Fruit fly (Drosophila melanogaster) whole organism, embryonic: ENCODE data around the gene CG42340.

ENCODE experiments used
- Bgb ChIP-seq: fragments of 200-800 bp; sonication (Bioruptor generic); IDR thresholded peaks from 2 replicates; pipeline ENCODE4 v1.3.6; 2022; ENCODE audit warnings: missing biosample characterization, missing genetic modification characterization; ENCODE audit not compliant: partially characterized antibody
- Blimp-1 ChIP-seq: fragments of 200-800 bp; sonication (Bioruptor generic); optimal IDR thresholded peaks from 3 replicates; lab custom pipeline; 2018; ENCODE audit warnings: missing biosample characterization, missing genetic modification characterization, mild to moderate bottlenecking, moderate library complexity, missing genetic modification reagents
- CG10431 ChIP-seq: fragments of 200-800 bp; sonication (Bioruptor generic); optimal IDR thresholded peaks from 3 replicates; lab custom pipeline; 2018; ENCODE audit warnings: missing biosample characterization, mild to moderate bottlenecking, missing genetic modification characterization
- CG10565 ChIP-seq: fragments of 200-800 bp; sonication (Bioruptor generic); optimal IDR thresholded peaks from 3 replicates; lab custom pipeline; 2016; ENCODE audit warnings: missing biosample characterization, mild to moderate bottlenecking, missing genetic modification characterization
- CG11723 ChIP-seq: fragments of 200-800 bp; sonication (Bioruptor generic); optimal IDR thresholded peaks from 2 replicates; lab custom pipeline; 2017; ENCODE audit warnings: missing biosample characterization, mild to moderate bottlenecking, missing genetic modification characterization
- CG15073 ChIP-seq: fragments of 200-800 bp; sonication (Bioruptor generic); optimal IDR thresholded peaks from 2 replicates; lab custom pipeline; 2016; ENCODE audit warnings: missing biosample characterization, missing genetic modification characterization
- CG1603 ChIP-seq: fragments of 200-800 bp; sonication (Bioruptor generic); optimal IDR thresholded peaks from 2 replicates; lab custom pipeline; 2019; ENCODE audit warnings: missing biosample characterization, mild to moderate bottlenecking, missing genetic modification characterization, moderate library complexity
- CG17385 ChIP-seq: fragments of 200-800 bp; sonication (Bioruptor generic); optimal IDR thresholded peaks from 3 replicates; lab custom pipeline; 2018; ENCODE audit warnings: missing biosample characterization, mild to moderate bottlenecking, missing genetic modification characterization
- CG17829 ChIP-seq: fragments of 200-800 bp; optimal IDR thresholded peaks from 2 replicates; lab custom pipeline; 2019; ENCODE audit warnings: missing biosample characterization, mild to moderate bottlenecking, missing genetic modification characterization, moderate library complexity
- CG17912 ChIP-seq: fragments of 200-800 bp; sonication (Bioruptor generic); optimal IDR thresholded peaks from 2 replicates; lab custom pipeline; 2018; ENCODE audit warnings: missing biosample characterization, mild to moderate bottlenecking, missing genetic modification characterization
- CG32767 ChIP-seq: fragments of 200-800 bp; sonication (Bioruptor generic); IDR thresholded peaks from 2 replicates; pipeline ENCODE4 v1.3.6; 2022; ENCODE audit warnings: missing biosample characterization, missing genetic modification characterization
- CG3281 ChIP-seq: fragments of 200-800 bp; sonication (Bioruptor generic); optimal IDR thresholded peaks from 3 replicates; lab custom pipeline; 2017; ENCODE audit warnings: missing biosample characterization, mild to moderate bottlenecking, missing genetic modification characterization
- CG3838 ChIP-seq: fragments of 200-800 bp; sonication (Bioruptor generic); optimal IDR thresholded peaks from 3 replicates; lab custom pipeline; 2016; ENCODE audit warnings: missing biosample characterization, missing genetic modification characterization
- CG3847 ChIP-seq: fragments of 200-800 bp; sonication (Bioruptor generic); IDR thresholded peaks from 2 replicates; pipeline ENCODE4 v1.3.6; 2022; ENCODE audit warnings: missing biosample characterization, missing genetic modification characterization
- CG4282 ChIP-seq: fragments of 200-800 bp; sonication (Bioruptor generic); optimal IDR thresholded peaks from 2 replicates; lab custom pipeline; 2016; ENCODE audit warnings: missing biosample characterization, missing genetic modification characterization
- CG4360 ChIP-seq: fragments of 200-800 bp; sonication (Bioruptor generic); IDR thresholded peaks from 2 replicates; pipeline ENCODE4 v1.3.6; 2022; ENCODE audit warnings: missing biosample characterization, missing genetic modification characterization
- CG5180 ChIP-seq: fragments of 200-800 bp; sonication (Bioruptor generic); optimal IDR thresholded peaks from 3 replicates; lab custom pipeline; 2017; ENCODE audit warnings: missing biosample characterization, missing genetic modification characterization, mild to moderate bottlenecking, moderate library complexity, missing genetic modification reagents
- CG5953 ChIP-seq: fragments of 200-800 bp; sonication (Bioruptor generic); IDR thresholded peaks from 2 replicates; pipeline ENCODE4 v1.3.6; 2022; ENCODE audit warnings: missing biosample characterization, missing genetic modification characterization
- CG6791 ChIP-seq: fragments of 200-800 bp; sonication (Bioruptor generic); IDR thresholded peaks from 3 replicates; pipeline ENCODE4 v1.3.6; 2022; ENCODE audit warnings: missing biosample characterization, missing genetic modification characterization; ENCODE audit not compliant: partially characterized antibody
- CG6813 ChIP-seq: fragments of 200-800 bp; sonication (Bioruptor generic); optimal IDR thresholded peaks from 2 replicates; lab custom pipeline; 2017; ENCODE audit warnings: missing biosample characterization, missing genetic modification characterization, mild to moderate bottlenecking, moderate library complexity, missing genetic modification reagents
- CG8359 ChIP-seq: fragments of 200-800 bp; sonication (Bioruptor generic); optimal IDR thresholded peaks from 2 replicates; lab custom pipeline; 2017; ENCODE audit warnings: missing biosample characterization, mild to moderate bottlenecking, missing genetic modification characterization, borderline replicate concordance
- CG9437 ChIP-seq: fragments of 200-800 bp; sonication (Bioruptor generic); optimal IDR thresholded peaks from 2 replicates; lab custom pipeline; 2018; ENCODE audit warnings: missing biosample characterization, mild to moderate bottlenecking, missing genetic modification characterization
- CG9797 ChIP-seq: fragments of 200-800 bp; sonication (Bioruptor generic); optimal IDR thresholded peaks from 3 replicates; lab custom pipeline; 2018; ENCODE audit warnings: missing biosample characterization, mild to moderate bottlenecking, missing genetic modification characterization
- Dfd ChIP-seq, 2 experiments: fragments of >200 bp; optimal IDR thresholded peaks; 2 replicates each; lab custom pipeline; 2017; ENCODE audit warnings: missing biosample characterization in 2 of 2, missing genetic modification characterization in 2 of 2
- Doc3 ChIP-seq: fragments of 200-800 bp; sonication (Bioruptor generic); IDR thresholded peaks from 3 replicates; pipeline ENCODE4 v1.3.6; 2022; ENCODE audit warnings: missing biosample characterization, missing genetic modification characterization; ENCODE audit not compliant: partially characterized antibody
- Fer1 ChIP-seq: fragments of 200-800 bp; sonication (Bioruptor generic); optimal IDR thresholded peaks from 2 replicates; lab custom pipeline; 2017; ENCODE audit warnings: missing biosample characterization, mild to moderate bottlenecking, missing genetic modification characterization
- Gsc ChIP-seq: fragments of 200-800 bp; sonication (Bioruptor generic); IDR thresholded peaks from 2 replicates; pipeline ENCODE4 v1.3.6; 2022; ENCODE audit warnings: missing biosample characterization, missing genetic modification characterization
- HLH3B ChIP-seq: fragments of 200-800 bp; sonication (Bioruptor generic); IDR thresholded peaks from 2 replicates; pipeline ENCODE4 v1.3.6; 2022; ENCODE audit warnings: missing biosample characterization, missing genetic modification characterization
- HLH54F ChIP-seq: fragments of 200-800 bp; sonication (Bioruptor generic); optimal IDR thresholded peaks from 3 replicates; lab custom pipeline; 2016; ENCODE audit warnings: missing biosample characterization, missing genetic modification characterization
- Hey ChIP-seq: fragments of 200-800 bp; sonication (Bioruptor generic); optimal IDR thresholded peaks from 3 replicates; lab custom pipeline; 2018; ENCODE audit warnings: missing biosample characterization, mild to moderate bottlenecking, missing genetic modification characterization
- Mes4 ChIP-seq: fragments of 200-800 bp; sonication (Bioruptor generic); optimal IDR thresholded peaks from 2 replicates; lab custom pipeline; 2016; ENCODE audit warnings: missing biosample characterization, missing genetic modification characterization
- Oaz ChIP-seq: fragments of 200-800 bp; sonication (Bioruptor generic); IDR thresholded peaks from 2 replicates; pipeline ENCODE4 v1.3.6; 2022; ENCODE audit warnings: missing biosample characterization, missing genetic modification characterization
- Ptx1 ChIP-seq: fragments of 200-800 bp; sonication (Bioruptor generic); IDR thresholded peaks from 2 replicates; pipeline ENCODE4 v1.3.6; 2022; ENCODE audit warnings: missing biosample characterization, missing genetic modification characterization
- Sox102F ChIP-seq: fragments of 200-800 bp; sonication (Bioruptor generic); optimal IDR thresholded peaks from 2 replicates; lab custom pipeline; 2018; ENCODE audit warnings: missing biosample characterization, mild to moderate bottlenecking, missing genetic modification characterization, moderate library complexity
- Taf1 ChIP-seq: fragments of 200-800 bp; sonication (Bioruptor generic); IDR thresholded peaks from 2 replicates; pipeline ENCODE4 v1.3.6; 2022; ENCODE audit warnings: missing biosample characterization, missing genetic modification characterization
- abd-A ChIP-seq: fragments of 200-800 bp; sonication (Bioruptor generic); optimal IDR thresholded peaks from 3 replicates; lab custom pipeline; 2019; ENCODE audit warnings: missing biosample characterization, mild to moderate bottlenecking, missing genetic modification characterization, moderate library complexity
- ash1 ChIP-seq: fragments of 200-800 bp; sonication (Bioruptor generic); optimal IDR thresholded peaks from 2 replicates; lab custom pipeline; 2018; ENCODE audit warnings: missing biosample characterization, mild to moderate bottlenecking, missing genetic modification characterization
- cato ChIP-seq: fragments of 200-800 bp; sonication (Bioruptor generic); optimal IDR thresholded peaks from 2 replicates; lab custom pipeline; 2016; ENCODE audit warnings: missing biosample characterization, missing genetic modification characterization, borderline replicate concordance
- chinmo ChIP-seq: fragments of 200-800 bp; sonication (Bioruptor generic); IDR thresholded peaks from 4 replicates; pipeline ENCODE4 v1.3.6; 2022; ENCODE audit warnings: missing biosample characterization, missing genetic modification characterization; ENCODE audit not compliant: partially characterized antibody
- chm ChIP-seq: fragments of 200-800 bp; sonication (Bioruptor generic); IDR thresholded peaks from 2 replicates; pipeline ENCODE4 v1.3.6; 2022; ENCODE audit warnings: missing biosample characterization, missing genetic modification characterization
- crc ChIP-seq: fragments of 200-800 bp; sonication (Bioruptor generic); optimal IDR thresholded peaks from 2 replicates; lab custom pipeline; 2016; ENCODE audit warnings: missing biosample characterization, missing genetic modification characterization
- croc ChIP-seq: fragments of 200-800 bp; sonication (Bioruptor generic); conservative IDR thresholded peaks from 3 replicates; pipeline ENCODE4 v1.3.6; 2022; ENCODE audit warnings: missing biosample characterization, missing genetic modification characterization
- dysf ChIP-seq: fragments of 200-800 bp; sonication (Bioruptor generic); IDR thresholded peaks from 3 replicates; pipeline ENCODE4 v1.3.6; 2022; ENCODE audit warnings: missing biosample characterization, missing genetic modification characterization
- gcm2 ChIP-seq: fragments of 200-800 bp; sonication (Bioruptor generic); optimal IDR thresholded peaks from 2 replicates; lab custom pipeline; 2016; ENCODE audit warnings: missing biosample characterization, missing genetic modification characterization
- jumu ChIP-seq: fragments of 200-800 bp; sonication (Bioruptor generic); optimal IDR thresholded peaks from 3 replicates; lab custom pipeline; 2016; ENCODE audit warnings: missing biosample characterization, missing genetic modification characterization
- maf-S ChIP-seq: fragments of 200-800 bp; sonication (Bioruptor generic); optimal IDR thresholded peaks from 2 replicates; lab custom pipeline; 2016; ENCODE audit warnings: missing biosample characterization, missing genetic modification characterization
- stwl ChIP-seq: fragments of 200-800 bp; sonication (Bioruptor generic); optimal IDR thresholded peaks from 3 replicates; lab custom pipeline; 2018; ENCODE audit warnings: missing biosample characterization, mild to moderate bottlenecking, missing genetic modification characterization, moderate library complexity
- tx ChIP-seq: fragments of 200-800 bp; sonication (Bioruptor generic); optimal IDR thresholded peaks from 2 replicates; lab custom pipeline; 2016; ENCODE audit warnings: missing biosample characterization, missing genetic modification characterization
- wek ChIP-seq: fragments of 200-800 bp; sonication (Bioruptor generic); optimal IDR thresholded peaks from 3 replicates; lab custom pipeline; 2018; ENCODE audit warnings: missing biosample characterization, mild to moderate bottlenecking, missing genetic modification characterization, moderate library complexity

Gene CG42340

DNA sequence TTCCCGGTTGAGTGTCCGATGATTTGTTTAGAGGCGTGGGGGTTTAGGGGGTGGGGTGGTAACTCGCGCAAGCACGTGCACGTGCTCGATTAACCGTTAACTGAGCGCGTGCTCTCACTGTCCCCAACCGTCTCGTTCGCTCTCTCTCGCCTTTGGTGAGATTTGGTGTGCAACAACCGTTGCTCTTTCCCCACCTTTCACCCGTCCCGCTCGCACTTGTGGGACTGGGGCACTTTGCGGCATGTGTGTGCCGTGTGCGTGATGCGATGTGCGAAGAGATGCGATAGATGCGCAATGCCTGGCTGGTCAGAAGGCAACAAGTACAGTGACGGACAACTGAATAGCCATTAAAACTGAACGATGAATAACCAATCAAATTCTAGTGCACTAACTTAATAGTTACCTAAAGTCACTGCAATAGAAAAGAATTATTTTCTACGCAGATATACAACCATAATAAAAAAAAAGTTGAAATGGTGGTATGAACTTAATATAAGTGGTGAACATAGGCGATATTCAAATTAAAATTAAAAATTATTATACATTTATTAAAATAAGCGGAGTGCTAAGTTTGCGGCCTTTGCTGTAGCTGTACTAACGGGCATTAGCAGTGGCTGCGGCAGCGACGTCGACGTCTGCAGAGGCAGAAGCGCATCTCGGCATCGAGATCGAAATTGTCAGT, 47.3 kb upstream of the CG42340 start (continued):
- TF ChIP-seq Fer1 (GFP tag; lab: Kevin White, UChicago) (peak; percentile 82), maf-S (GFP tag; lab: Kevin White, UChicago) (no peak), abd-A (tag; lab: Kevin White, UChicago) (no peak), CG32767 (GFP tag; lab: Robert Waterston, UW) (peak; percentile 86), Oaz (GFP tag; lab: Robert Waterston, UW) (peak; percentile 62), Blimp-1 (GFP tag; lab: Kevin White, UChicago) (peak; percentile 89), croc (peak; percentile 89), CG3847 (GFP tag; lab: Robert Waterston, UW) (peak; percentile 75), Bgb (GFP tag; lab: Robert Waterston, UW) (no peak), Mes4 (GFP tag; lab: Kevin White, UChicago) (peak; percentile 41), ash1 (GFP tag; lab: Kevin White, UChicago) (no peak), cato (GFP tag; lab: Kevin White, UChicago) (peak; percentile 71), CG3838 (GFP tag; lab: Kevin White, UChicago) (no peak), Hey (no peak), CG1603 (tag; lab: Kevin White, UChicago) (peak; percentile 37), CG15073 (GFP tag; lab: Kevin White, UChicago) (peak; percentile 55), Doc3 (no peak), CG4360 (GFP tag; lab: Robert Waterston, UW) (no peak), jumu (GFP tag; lab: Kevin White, UChicago) (peak; percentile 20), stwl (peak; percentile 11), CG10431 (GFP tag; lab: Kevin White, UChicago) (peak; percentile 78), chm (GFP tag; lab: Robert Waterston, UW) (peak; percentile 62; the same call in 1 of the 2 replicates), CG11723 (GFP tag; lab: Kevin White, UChicago) (peak; percentile 82), Ptx1 (GFP tag; lab: Robert Waterston, UW) (peak; percentile 83), wek (GFP tag; lab: Kevin White, UChicago) (peak; percentile 56), Sox102F (GFP tag; lab: Kevin White, UChicago) (peak; percentile 90), CG5180 (GFP tag; lab: Kevin White, UChicago) (peak; percentile 82), chinmo (GFP tag; lab: Robert Waterston, UW) (0 out of 4 replicates have a peak, but pooled peaks have one; percentile 40), CG6813 (GFP tag; lab: Kevin White, UChicago) (peak; percentile 82), CG3281 (GFP tag; lab: Kevin White, UChicago) (peak; percentile 82), CG8359 (peak; percentile 83), Dfd (GFP tag; optimal IDR thresholded peaks at IDR 0.05; lab: Kevin White, UChicago) (no peak), Gsc (GFP tag; lab: Robert Waterston, UW) (peak; percentile 69), CG9437 (GFP tag; lab: Kevin White, UChicago) (peak; percentile 84), CG9797 (peak; percentile 29), Taf1 (peak; percentile 35; the same call in 1 of the 2 replicates), CG6791 (0 out of 3 replicates have a peak, but pooled peaks have one; percentile 5), dysf (GFP tag; lab: Robert Waterston, UW) (peak; percentile 89), CG4282 (no peak), tx (no peak), CG17385 (peak; percentile 87), HLH54F (GFP tag; lab: Kevin White, UChicago) (no peak), HLH3B (GFP tag; lab: Robert Waterston, UW) (peak; percentile 88), CG17829 (tag; lab: Kevin White, UChicago) (peak; percentile 95), CG5953 (GFP tag; lab: Robert Waterston, UW) (peak; percentile 73; the same call in 1 of the 2 replicates), CG10565 (GFP tag; lab: Kevin White, UChicago) (peak; percentile 38), gcm2 (GFP tag; lab: Kevin White, UChicago) (peak; percentile 8), crc (no peak), CG17912 (GFP tag; lab: Kevin White, UChicago) (peak; percentile 51)
